Fruit fly (Drosophila melanogaster): ENCODE data around the gene Poc1.

DNA sequence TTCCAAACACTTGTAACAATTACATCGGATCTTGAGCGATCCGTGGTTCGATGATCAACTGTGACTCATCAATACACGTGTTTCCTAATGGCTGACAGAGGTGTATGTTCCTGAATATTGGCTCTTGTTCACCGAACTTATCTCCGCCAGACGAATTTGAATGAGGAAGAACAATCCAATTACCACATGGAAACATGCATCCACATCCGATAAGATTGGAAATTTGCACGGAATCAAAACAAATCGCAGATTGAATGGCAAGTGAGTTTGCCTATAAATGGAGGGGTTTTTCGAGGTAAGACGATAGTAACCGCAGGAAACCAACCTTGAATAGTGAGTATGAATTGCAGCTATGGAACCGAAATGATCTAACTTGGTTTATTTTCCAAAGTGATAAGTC is 47.8 kb upstream of the Poc1 start, which contains the start of gene CG10725:
- no peak for TF ChIP-seq CG8478 (optimal IDR thresholded peaks at IDR 0.05)
- TF ChIP-seq CTCF (optimal IDR thresholded peaks at IDR 0.05) = no peak

All from S2 (cell line).